Worm (Caenorhabditis elegans) whole organism, young adult: ENCODE measurements around the gene C56C10.6.

ENCODE experiments used
- F49E8.2 ChIP-seq: sonication (generic microtip); optimal IDR thresholded peaks from 3 replicates; lab custom pipeline; 2017; ENCODE audit warnings: missing genetic modification characterization, mild to moderate bottlenecking, missing compliant biosample characterization, antibody characterized with exemption, moderate library complexity; ENCODE audit not compliant: insufficient read depth
- T26A5.8 ChIP-seq: sonication (generic microtip); optimal IDR thresholded peaks from 2 replicates; lab custom pipeline; 2016; ENCODE audit warnings: missing genetic modification characterization, missing compliant biosample characterization
- Y53G8AR.9 ChIP-seq: fragments of 200-800 bp; sonication (Bioruptor generic); conservative IDR thresholded peaks from 2 replicates; pipeline ENCODE4 v1.3.6; 2022; ENCODE audit warnings: missing genetic modification reagents, missing genetic modification characterization, missing compliant biosample characterization
- ZK185.1 ChIP-seq: sonication (generic microtip); optimal IDR thresholded peaks from 2 replicates; lab custom pipeline; 2016; ENCODE audit warnings: mild to moderate bottlenecking, missing genetic modification characterization, missing compliant biosample characterization; ENCODE audit not compliant: poor library complexity, severe bottlenecking
- lin-40 ChIP-seq: sonication (generic microtip); optimal IDR thresholded peaks from 2 replicates; lab custom pipeline; 2016; ENCODE audit warnings: missing genetic modification characterization, mild to moderate bottlenecking, missing compliant biosample characterization, missing genotype, missing genetic modification reagents
- madf-6 ChIP-seq: fragments of 200-800 bp; sonication (Bioruptor generic); IDR thresholded peaks from 2 replicates; pipeline ENCODE4 v1.3.6; 2022; ENCODE audit warnings: missing genetic modification reagents, missing genetic modification characterization, missing compliant biosample characterization
- nfya-1 ChIP-seq: sonication (generic microtip); optimal IDR thresholded peaks from 2 replicates; lab custom pipeline; 2017; ENCODE audit warnings: antibody characterized with exemption, missing compliant biosample characterization, missing genetic modification characterization, borderline replicate concordance; ENCODE audit not compliant: insufficient read depth
- nfya-2 ChIP-seq: fragments of 200-800 bp; sonication (Bioruptor generic); IDR thresholded peaks from 2 replicates; pipeline ENCODE4 v1.3.6; 2022; ENCODE audit warnings: missing genetic modification reagents, missing genetic modification characterization, missing compliant biosample characterization
- nhr-120 ChIP-seq: fragments of 200-800 bp; sonication (Bioruptor generic); IDR thresholded peaks from 2 replicates; pipeline ENCODE4 v1.3.6; 2022; ENCODE audit warnings: missing genetic modification characterization, missing compliant biosample characterization
- pha-4 ChIP-seq: fragments of 150-350 bp; sonication (generic microtip); optimal IDR thresholded peaks from 2 replicates; lab custom pipeline; 2014; ENCODE audit warnings: missing biosample characterization, missing genetic modification reagents, missing genetic modification characterization
- snpc-4 ChIP-seq, 5 experiments: fragments of 150-350 bp in 1 of 5; sonication (generic microtip) in 4 of 5; optimal IDR thresholded peaks; 2 replicates each; lab custom pipeline; 2014 to 2018; ENCODE audit warnings: missing genetic modification characterization in 5 of 5, missing biosample characterization in 3 of 5, antibody characterized with exemption in 2 of 5, mild to moderate bottlenecking in 2 of 5, missing compliant biosample characterization in 2 of 5, missing genotype in 2 of 5, moderate library complexity in 2 of 5, missing genetic modification reagents in 1 of 5
- ztf-26 ChIP-seq: sonication (generic microtip); optimal IDR thresholded peaks from 2 replicates; lab custom pipeline; 2017; ENCODE audit warnings: missing genetic modification characterization, missing compliant biosample characterization

DNA sequence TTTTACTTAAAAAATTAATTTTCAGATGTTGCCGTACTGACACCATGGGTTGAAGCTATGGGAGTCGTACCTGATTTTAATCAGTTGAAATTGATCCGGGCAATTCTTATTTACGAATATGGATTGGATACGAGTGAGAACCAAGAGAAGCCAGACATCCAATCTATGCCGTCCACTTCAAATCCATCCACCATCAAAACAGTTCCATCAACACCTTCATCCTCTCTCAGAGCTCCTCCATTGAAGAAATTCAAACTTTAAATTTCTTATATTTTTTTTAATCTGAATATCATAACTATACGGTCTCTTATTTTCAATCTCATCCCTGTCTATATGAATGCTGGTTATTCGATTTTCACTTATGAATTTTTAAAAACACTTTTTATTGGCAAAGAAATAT is 22.2 kb downstream of the C56C10.6 start:
- TF ChIP-seq madf-6 (GFP tag; lab: Robert Waterston, UW) = no peak
- no peak for TF ChIP-seq nfya-2
- TF ChIP-seq ztf-26 (tag; lab: Kevin White, UChicago) = no peak
- peak; percentile 79 for TF ChIP-seq Y53G8AR.9 (GFP tag; lab: Robert Waterston, UW)
- no peak for TF ChIP-seq nfya-1
- TF ChIP-seq pha-4 (tag; lab: Kevin White, UChicago) = no peak
- TF ChIP-seq F49E8.2 (tag; lab: Kevin White, UChicago) = no peak
- TF ChIP-seq T26A5.8 = no peak
- no peak for TF ChIP-seq snpc-4 (GFP tag; optimal IDR thresholded peaks at IDR 0.05; lab: Kevin White, UChicago)
- no peak for TF ChIP-seq snpc-4 (tag; optimal IDR thresholded peaks at IDR 0.05; lab: Kevin White, UChicago)
- TF ChIP-seq lin-40 (tag; lab: Kevin White, UChicago) = no peak
- no peak for TF ChIP-seq ZK185.1 (tag; lab: Kevin White, UChicago)
- TF ChIP-seq nhr-120 (GFP tag; lab: Robert Waterston, UW) = no peak
